Worm (Caenorhabditis elegans): ENCODE measurements around the gene Y67D8B.1.

- TF ChIP-seq lin-35 (GFP tag; optimal IDR thresholded peaks at IDR 0.05) (no peak), repo-1 (tag; optimal IDR thresholded peaks at IDR 0.05) (no peak), F57A8.1 (GFP tag; optimal IDR thresholded peaks at IDR 0.05) (no peak), Y95B8A.8 (GFP tag; IDR thresholded peaks at IDR 0.05) (no peak), K11D2.4 (GFP tag; IDR thresholded peaks at IDR 0.05) (no peak), let-607 (tag; optimal IDR thresholded peaks at IDR 0.05) (no peak), snpc-4 (GFP tag; optimal IDR thresholded peaks at IDR 0.05) (no peak), snpc-4 (tag; optimal IDR thresholded peaks at IDR 0.05) (no peak), Y56A3A.18 (GFP tag; IDR thresholded peaks at IDR 0.05) (no peak)
These were observed 24.0 kb upstream of the Y67D8B.1 start for ce11 chrIV:3196367-3196766.

Data from whole organism, young adult.